Worm (Caenorhabditis elegans): ENCODE measurements around the gene mrp-8.

DNA sequence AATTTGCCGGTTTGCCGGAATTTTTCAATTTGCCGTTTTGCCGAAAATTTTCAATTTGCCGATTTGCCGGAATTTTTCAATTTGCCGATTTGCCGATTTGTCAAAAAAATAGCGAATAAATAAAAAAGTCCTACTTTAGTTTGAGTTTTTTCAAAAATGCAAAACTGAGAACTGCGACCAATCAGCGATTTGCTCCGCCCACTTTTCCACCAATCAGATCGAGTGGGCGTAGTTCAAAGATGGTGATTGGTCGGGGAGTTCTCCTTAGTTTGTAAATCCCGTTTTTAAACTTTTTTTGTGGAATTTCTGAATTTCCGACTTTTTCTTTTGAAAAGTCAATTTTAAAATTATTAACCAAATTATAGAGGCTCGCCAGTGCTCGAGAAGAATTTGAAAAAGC lies 28.3 kb upstream of the mrp-8 start:
- TF ChIP-seq B0310.2 (tag; optimal IDR thresholded peaks at IDR 0.05) (no peak), ama-1 (optimal IDR thresholded peaks at IDR 0.05) (no peak), scrt-1 (GFP tag; IDR thresholded peaks at IDR 0.05) (no peak), flt-1 (GFP tag; IDR thresholded peaks at IDR 0.05) (no peak)

All from whole organism, early embryonic.